Worm (Caenorhabditis elegans): ENCODE data around the gene tbc-2.

tbc-2 gene

DNA sequence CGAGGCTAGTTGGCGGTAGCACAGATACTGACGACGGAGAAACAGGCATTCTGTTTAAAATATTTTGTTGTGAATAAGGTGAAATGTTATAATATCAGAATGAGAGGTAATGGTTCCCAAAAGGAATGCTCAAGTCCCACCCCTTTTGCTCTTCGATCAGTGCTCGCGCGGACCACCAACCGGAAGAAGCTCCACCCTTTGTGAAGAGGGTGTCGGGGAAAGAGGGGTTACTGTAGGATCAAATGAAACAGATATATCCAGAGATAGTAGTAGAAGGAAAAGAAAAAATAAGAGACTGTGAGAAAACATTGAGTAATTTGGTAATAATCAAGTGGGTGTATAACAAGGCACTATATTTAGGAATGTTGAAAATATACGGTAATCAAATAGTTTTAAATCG, 53.1 kb downstream of the tbc-2 start, which contains the start of the genes dmd-5 and F10C1.1:
Gene dmd-5 (minus strand): TSS at position 101 of the 400 bp plus-strand sequence.
Gene F10C1.1 (plus strand): TSS at position 110 of the 400 bp plus-strand sequence.
- no peak for TF ChIP-seq syd-9 (tag; optimal IDR thresholded peaks at IDR 0.05)
- no peak for TF ChIP-seq K09A11.1 (tag; optimal IDR thresholded peaks at IDR 0.05; ENCODE audit: insufficient read depth)
- TF ChIP-seq ceh-45 (GFP tag; IDR thresholded peaks at IDR 0.05), result no peak
- TF ChIP-seq hlh-8 (tag; optimal IDR thresholded peaks at IDR 0.05), result no peak
- TF ChIP-seq hlh-30 (tag; optimal IDR thresholded peaks at IDR 0.05; ENCODE audit: insufficient read depth), result no peak
- TF ChIP-seq unc-86 (tag; optimal IDR thresholded peaks at IDR 0.05), result no peak
- TF ChIP-seq unc-55 (GFP tag; optimal IDR thresholded peaks at IDR 0.05), result no peak
- TF ChIP-seq ceh-30 (tag; optimal IDR thresholded peaks at IDR 0.05), result no peak
- no peak for TF ChIP-seq zip-5 (tag; optimal IDR thresholded peaks at IDR 0.05)
- TF ChIP-seq ceh-9 (tag; optimal IDR thresholded peaks at IDR 0.05), result no peak
- TF ChIP-seq sox-2 (GFP tag; IDR thresholded peaks at IDR 0.05), result no peak
- no peak for TF ChIP-seq che-1 (tag; optimal IDR thresholded peaks at IDR 0.05)
- TF ChIP-seq ttx-3 (tag; optimal IDR thresholded peaks at IDR 0.05), result no peak
